Worm (Caenorhabditis elegans) whole organism, early embryonic: ENCODE data around the gene F49F1.7.

Experiments
- B0310.2 ChIP-seq: sonication (generic microtip); optimal IDR thresholded peaks from 2 replicates; lab custom pipeline; 2016; ENCODE audit warnings: mild to moderate bottlenecking, missing genetic modification characterization, missing compliant biosample characterization
- F13C5.2 ChIP-seq: sonication (generic microtip); optimal IDR thresholded peaks from 2 replicates; lab custom pipeline; 2017; ENCODE audit warnings: mild to moderate bottlenecking, missing genetic modification characterization, inconsistent platforms, missing compliant biosample characterization
- aly-1 ChIP-seq: sonication (generic microtip); optimal IDR thresholded peaks from 2 replicates; lab custom pipeline; 2016; ENCODE audit warnings: missing genetic modification characterization, missing compliant biosample characterization
- ama-1 ChIP-seq: fragments of 150-350 bp; optimal IDR thresholded peaks from 2 replicates; lab custom pipeline; 2014
- ceh-13 ChIP-seq: fragments of 200-800 bp; sonication (Bioruptor generic); optimal IDR thresholded peaks from 2 replicates; lab custom pipeline; 2018; ENCODE audit warnings: mild to moderate bottlenecking, missing genetic modification characterization, missing compliant biosample characterization
- ceh-36 ChIP-seq: sonication (generic microtip); optimal IDR thresholded peaks from 2 replicates; lab custom pipeline; 2016; ENCODE audit warnings: missing genetic modification characterization, inconsistent platforms, missing compliant biosample characterization
- ets-7 ChIP-seq: sonication (generic microtip); optimal IDR thresholded peaks from 2 replicates; lab custom pipeline; 2016; ENCODE audit warnings: missing genotype, missing genetic modification characterization, missing compliant biosample characterization
- flt-1 ChIP-seq: fragments of 200-800 bp; sonication (Bioruptor generic); IDR thresholded peaks from 2 replicates; pipeline ENCODE4 v1.3.6; 2022; ENCODE audit warnings: missing genetic modification characterization, missing compliant biosample characterization
- hmbx-1 ChIP-seq: sonication (generic microtip); optimal IDR thresholded peaks from 2 replicates; lab custom pipeline; 2016; ENCODE audit warnings: mild to moderate bottlenecking, missing genetic modification characterization, missing compliant biosample characterization
- hmg-4 ChIP-seq: fragments of 200-800 bp; sonication (Bioruptor generic); optimal IDR thresholded peaks from 2 replicates; lab custom pipeline; 2018; ENCODE audit warnings: mild to moderate bottlenecking, missing genetic modification characterization, missing compliant biosample characterization
- hnd-1 ChIP-seq: sonication (generic microtip); optimal IDR thresholded peaks from 2 replicates; lab custom pipeline; 2016; ENCODE audit warnings: missing genetic modification characterization, missing compliant biosample characterization
- pes-1 ChIP-seq: fragments of 200-800 bp; sonication (Bioruptor generic); IDR thresholded peaks from 2 replicates; pipeline ENCODE4 v1.3.6; 2022; ENCODE audit warnings: missing genetic modification reagents, missing genetic modification characterization, missing compliant biosample characterization
- scrt-1 ChIP-seq: fragments of 200-800 bp; sonication (Bioruptor generic); IDR thresholded peaks from 2 replicates; pipeline ENCODE4 v1.3.6; 2022; ENCODE audit warnings: missing genetic modification characterization, missing compliant biosample characterization
- sea-1 ChIP-seq: fragments of 200-800 bp; sonication (Bioruptor generic); conservative IDR thresholded peaks from 2 replicates; pipeline ENCODE4 v1.3.6; 2022; ENCODE audit warnings: missing genetic modification characterization, missing compliant biosample characterization
- tbx-11 ChIP-seq: fragments of 200-800 bp; sonication (Bioruptor generic); IDR thresholded peaks from 2 replicates; pipeline ENCODE4 v1.3.6; 2022; ENCODE audit warnings: missing genetic modification characterization, missing compliant biosample characterization
- tbx-37 ChIP-seq: fragments of 200-800 bp; sonication (Bioruptor generic); conservative IDR thresholded peaks from 2 replicates; pipeline ENCODE4 v1.3.6; 2022; ENCODE audit warnings: missing genetic modification reagents, missing genetic modification characterization, missing compliant biosample characterization
- tra-4 ChIP-seq: sonication (generic microtip); optimal IDR thresholded peaks from 2 replicates; lab custom pipeline; 2017; ENCODE audit warnings: missing genetic modification characterization, missing compliant biosample characterization

Gene F49F1.7

ce11 chrIV:4115634-4116033 lies 9.9 kb downstream of the F49F1.7 start, which contains the start of the genes F49F1.4 and F49F1.2:
Gene F49F1.4, minus strand, starts transcription at chrIV:4115734.
Gene F49F1.2, plus strand, starts transcription at chrIV:4115943.
- TF ChIP-seq sea-1 (GFP tag; lab: Robert Waterston, UW): no peak
- no peak for TF ChIP-seq tbx-37 (GFP tag; lab: Robert Waterston, UW)
- no peak for TF ChIP-seq hnd-1 (tag; lab: Kevin White, UChicago)
- no peak for TF ChIP-seq tbx-11 (GFP tag; lab: Robert Waterston, UW)
- TF ChIP-seq hmg-4 (GFP tag; lab: Kevin White, UChicago): no peak
- TF ChIP-seq ets-7 (tag; lab: Kevin White, UChicago): no peak
- no peak for TF ChIP-seq F13C5.2 (tag; lab: Kevin White, UChicago)
- no peak for TF ChIP-seq pes-1 (GFP tag; lab: Robert Waterston, UW)
- no peak for TF ChIP-seq ceh-13 (GFP tag; lab: Kevin White, UChicago)
- TF ChIP-seq tra-4 (tag; lab: Kevin White, UChicago): no peak
- TF ChIP-seq aly-1 (tag; lab: Kevin White, UChicago): no peak
- no peak for TF ChIP-seq flt-1
- no peak for TF ChIP-seq ama-1 (lab: Kevin White, UChicago)
- no peak for TF ChIP-seq ceh-36

- TF ChIP-seq tbx-11 (GFP tag; lab: Robert Waterston, UW) (no peak), tra-4 (tag; lab: Kevin White, UChicago) (no peak), F13C5.2 (tag; lab: Kevin White, UChicago) (no peak), tbx-37 (GFP tag; lab: Robert Waterston, UW) (no peak), ama-1 (lab: Kevin White, UChicago) (no peak), pes-1 (GFP tag; lab: Robert Waterston, UW) (no peak), hmg-4 (GFP tag; lab: Kevin White, UChicago) (no peak), B0310.2 (no peak), ets-7 (tag; lab: Kevin White, UChicago) (no peak), ceh-36 (no peak), flt-1 (no peak), ceh-13 (GFP tag; lab: Kevin White, UChicago) (no peak), hnd-1 (tag; lab: Kevin White, UChicago) (no peak), sea-1 (GFP tag; lab: Robert Waterston, UW) (no peak), hmbx-1 (no peak), aly-1 (tag; lab: Kevin White, UChicago) (no peak), scrt-1 (GFP tag; lab: Robert Waterston, UW) (no peak)
Measured at ce11 chrIV:4114526-4114925, 11.0 kb downstream of the F49F1.7 start, which contains the start of gene F49F1.15. Gene F49F1.15, minus strand, starts transcription at chrIV:4114626.

DNA sequence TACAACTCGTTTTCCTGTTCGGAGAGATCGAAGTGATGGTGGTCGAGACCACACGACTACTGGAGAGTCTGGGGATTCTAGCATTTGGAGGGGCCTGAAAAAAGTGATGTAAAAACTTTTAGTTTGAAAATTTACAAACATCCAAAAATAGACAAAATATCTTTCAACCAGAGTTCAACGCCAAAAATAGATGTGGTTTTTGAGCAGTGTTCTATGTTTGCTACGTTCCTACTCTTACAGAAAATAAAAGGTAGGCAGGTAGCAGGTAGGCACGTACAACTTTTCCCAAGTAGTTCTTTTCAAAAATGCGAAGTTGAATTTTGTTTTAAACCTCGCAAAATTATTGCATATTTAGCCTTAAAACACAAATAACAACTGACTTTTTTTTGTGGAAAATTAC lies 13.2 kb downstream of the F49F1.7 start, which contains the start of gene F49F1.14:
F49F1.14 (minus strand) TSS at position 101 of the 400 bp plus-strand sequence.
- TF ChIP-seq scrt-1 (GFP tag; lab: Robert Waterston, UW): no peak
- TF ChIP-seq tbx-37 (GFP tag; lab: Robert Waterston, UW): no peak
- TF ChIP-seq hmg-4 (GFP tag; lab: Kevin White, UChicago): no peak
- TF ChIP-seq tbx-11 (GFP tag; lab: Robert Waterston, UW): no peak
- TF ChIP-seq F13C5.2 (tag; lab: Kevin White, UChicago): no peak
- no peak for TF ChIP-seq ets-7 (tag; lab: Kevin White, UChicago)
- TF ChIP-seq flt-1: no peak
- no peak for TF ChIP-seq B0310.2
- TF ChIP-seq hmbx-1: no peak
- no peak for TF ChIP-seq ceh-13 (GFP tag; lab: Kevin White, UChicago)
- no peak for TF ChIP-seq ceh-36
- no peak for TF ChIP-seq pes-1 (GFP tag; lab: Robert Waterston, UW)
- no peak for TF ChIP-seq tra-4 (tag; lab: Kevin White, UChicago)
- no peak for TF ChIP-seq aly-1 (tag; lab: Kevin White, UChicago)
- TF ChIP-seq sea-1 (GFP tag; lab: Robert Waterston, UW): no peak

- TF ChIP-seq flt-1: no peak
- no peak for TF ChIP-seq pes-1 (GFP tag; lab: Robert Waterston, UW)
- no peak for TF ChIP-seq hnd-1 (tag; lab: Kevin White, UChicago)
- TF ChIP-seq F13C5.2 (tag; lab: Kevin White, UChicago): no peak
- no peak for TF ChIP-seq hmg-4 (GFP tag; lab: Kevin White, UChicago)
- no peak for TF ChIP-seq tbx-11 (GFP tag; lab: Robert Waterston, UW)
- TF ChIP-seq ets-7 (tag; lab: Kevin White, UChicago): no peak
- TF ChIP-seq B0310.2: no peak
- no peak for TF ChIP-seq ceh-13 (GFP tag; lab: Kevin White, UChicago)
- no peak for TF ChIP-seq tbx-37 (GFP tag; lab: Robert Waterston, UW)
Measured at ce11 chrIV:4108767-4109166, 16.8 kb downstream of the F49F1.7 start, which contains the start of gene C35B1.7. Gene C35B1.7, plus strand, starts transcription at chrIV:4109067.

ce11 chrIV:4102720-4103119 lies 22.8 kb downstream of the F49F1.7 start, which contains the start of gene ubc-1:
Gene ubc-1, plus strand, starts transcription at chrIV:4103020.
- TF ChIP-seq ets-7 (tag; lab: Kevin White, UChicago): no peak
- TF ChIP-seq scrt-1 (GFP tag; lab: Robert Waterston, UW): no peak
- TF ChIP-seq tra-4 (tag; lab: Kevin White, UChicago): no peak
- TF ChIP-seq B0310.2: no peak
- no peak for TF ChIP-seq ceh-13 (GFP tag; lab: Kevin White, UChicago)
- TF ChIP-seq hnd-1 (tag; lab: Kevin White, UChicago): no peak
- no peak for TF ChIP-seq tbx-37 (GFP tag; lab: Robert Waterston, UW)
- TF ChIP-seq F13C5.2 (tag; lab: Kevin White, UChicago): no peak
- TF ChIP-seq flt-1: no peak
- no peak for TF ChIP-seq sea-1 (GFP tag; lab: Robert Waterston, UW)
- TF ChIP-seq ama-1 (lab: Kevin White, UChicago): no peak
- TF ChIP-seq aly-1 (tag; lab: Kevin White, UChicago): no peak
- TF ChIP-seq tbx-11 (GFP tag; lab: Robert Waterston, UW): no peak
- TF ChIP-seq hmbx-1: no peak
- no peak for TF ChIP-seq ceh-36
- no peak for TF ChIP-seq pes-1 (GFP tag; lab: Robert Waterston, UW)
- TF ChIP-seq hmg-4 (GFP tag; lab: Kevin White, UChicago): no peak

DNA sequence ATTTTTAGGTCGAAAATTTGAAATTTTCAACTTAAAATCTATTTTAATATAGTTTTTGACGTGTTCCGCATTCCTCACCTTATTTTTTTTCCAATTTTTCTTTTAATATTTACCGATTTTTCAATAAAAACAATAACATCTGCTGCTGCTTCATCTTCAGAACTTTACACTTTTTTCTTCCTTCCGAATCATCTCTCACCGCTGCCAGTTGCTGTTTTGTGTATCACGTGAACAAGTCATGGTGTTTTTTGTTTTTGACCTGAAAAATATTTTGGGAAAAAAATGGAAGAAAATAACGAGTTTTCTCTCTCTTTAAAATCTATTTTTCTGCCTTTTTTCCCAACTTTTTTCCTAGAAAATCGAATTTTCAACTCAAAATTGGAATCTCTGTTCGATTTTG lies 25.8 kb downstream of the F49F1.7 start:
- no peak for TF ChIP-seq aly-1 (tag; lab: Kevin White, UChicago)
- TF ChIP-seq ama-1 (lab: Kevin White, UChicago): no peak
- no peak for TF ChIP-seq pes-1 (GFP tag; lab: Robert Waterston, UW)
- TF ChIP-seq tra-4 (tag; lab: Kevin White, UChicago): no peak
- no peak for TF ChIP-seq ets-7 (tag; lab: Kevin White, UChicago)
- no peak for TF ChIP-seq flt-1
- no peak for TF ChIP-seq sea-1 (GFP tag; lab: Robert Waterston, UW)
- no peak for TF ChIP-seq hmg-4 (GFP tag; lab: Kevin White, UChicago)
- TF ChIP-seq scrt-1 (GFP tag; lab: Robert Waterston, UW): no peak
- no peak for TF ChIP-seq ceh-36
- no peak for TF ChIP-seq tbx-11 (GFP tag; lab: Robert Waterston, UW)
- no peak for TF ChIP-seq tbx-37 (GFP tag; lab: Robert Waterston, UW)
- no peak for TF ChIP-seq ceh-13 (GFP tag; lab: Kevin White, UChicago)
- TF ChIP-seq hmbx-1: no peak
- no peak for TF ChIP-seq hnd-1 (tag; lab: Kevin White, UChicago)
- TF ChIP-seq F13C5.2 (tag; lab: Kevin White, UChicago): no peak
- no peak for TF ChIP-seq B0310.2
